Fruit fly (Drosophila melanogaster) whole organism, embryonic: ENCODE results near the gene WASp.

Experiments used
- B-H2 ChIP-seq: fragments of 200-800 bp; sonication (Bioruptor generic); optimal IDR thresholded peaks from 2 replicates; lab custom pipeline; 2018; ENCODE audit warnings: missing biosample characterization, mild to moderate bottlenecking, missing genetic modification characterization
- CG1024 ChIP-seq: fragments of 200-800 bp; sonication (Bioruptor generic); IDR thresholded peaks from 2 replicates; pipeline ENCODE4 v1.3.6; 2022; ENCODE audit warnings: missing biosample characterization, missing genetic modification characterization
- CG10366 ChIP-seq: fragments of 200-800 bp; sonication (Bioruptor generic); IDR thresholded peaks from 2 replicates; pipeline ENCODE4 v1.3.6; 2022; ENCODE audit warnings: missing biosample characterization, missing genetic modification characterization
- CG11398 ChIP-seq: fragments of 200-800 bp; sonication (Bioruptor generic); optimal IDR thresholded peaks from 2 replicates; lab custom pipeline; 2016; ENCODE audit warnings: missing biosample characterization, missing genetic modification characterization
- CG1233 ChIP-seq: fragments of 200-800 bp; sonication (Bioruptor generic); optimal IDR thresholded peaks from 4 replicates; lab custom pipeline; 2018; ENCODE audit warnings: missing biosample characterization, mild to moderate bottlenecking, missing genetic modification characterization
- CG14014 ChIP-seq: fragments of 200-800 bp; sonication (Bioruptor generic); IDR thresholded peaks from 2 replicates; pipeline ENCODE4 v1.3.6; 2022; ENCODE audit warnings: missing biosample characterization, missing genetic modification characterization
- CG14667 ChIP-seq: fragments of 200-800 bp; sonication (Bioruptor generic); IDR thresholded peaks from 2 replicates; pipeline ENCODE4 v1.3.6; 2022; ENCODE audit warnings: missing biosample characterization, missing genetic modification characterization
- CG15514 ChIP-seq: fragments of 200-800 bp; sonication (Bioruptor generic); optimal IDR thresholded peaks from 3 replicates; lab custom pipeline; 2017; ENCODE audit warnings: missing biosample characterization, missing genetic modification characterization, mild to moderate bottlenecking, moderate library complexity, missing genetic modification reagents
- CG2202 ChIP-seq: fragments of 200-800 bp; sonication (Bioruptor generic); optimal IDR thresholded peaks from 2 replicates; lab custom pipeline; 2018; ENCODE audit warnings: missing biosample characterization, mild to moderate bottlenecking, missing genetic modification characterization
- CG2889 ChIP-seq: fragments of 200-800 bp; sonication (Bioruptor generic); IDR thresholded peaks from 3 replicates; pipeline ENCODE4 v1.3.6; 2022; ENCODE audit warnings: missing biosample characterization, missing genetic modification characterization
- CG30403 ChIP-seq: fragments of 200-800 bp; sonication (Bioruptor generic); optimal IDR thresholded peaks from 3 replicates; lab custom pipeline; 2016; ENCODE audit warnings: missing biosample characterization, missing genetic modification characterization
- CG3281 ChIP-seq: fragments of 200-800 bp; sonication (Bioruptor generic); optimal IDR thresholded peaks from 3 replicates; lab custom pipeline; 2017; ENCODE audit warnings: missing biosample characterization, mild to moderate bottlenecking, missing genetic modification characterization
- CG34422 ChIP-seq: fragments of 200-800 bp; sonication (Bioruptor generic); IDR thresholded peaks from 3 replicates; pipeline ENCODE4 v1.3.6; 2022; ENCODE audit warnings: missing biosample characterization, missing genetic modification characterization
- CG4282 ChIP-seq: fragments of 200-800 bp; sonication (Bioruptor generic); optimal IDR thresholded peaks from 2 replicates; lab custom pipeline; 2016; ENCODE audit warnings: missing biosample characterization, missing genetic modification characterization
- CG7786 ChIP-seq: fragments of 200-800 bp; sonication (Bioruptor generic); optimal IDR thresholded peaks from 2 replicates; lab custom pipeline; 2016; ENCODE audit warnings: missing biosample characterization, missing genetic modification characterization
- CG9797 ChIP-seq: fragments of 200-800 bp; sonication (Bioruptor generic); optimal IDR thresholded peaks from 3 replicates; lab custom pipeline; 2018; ENCODE audit warnings: missing biosample characterization, mild to moderate bottlenecking, missing genetic modification characterization
- Doc3 ChIP-seq: fragments of 200-800 bp; sonication (Bioruptor generic); IDR thresholded peaks from 3 replicates; pipeline ENCODE4 v1.3.6; 2022; ENCODE audit warnings: missing biosample characterization, missing genetic modification characterization; ENCODE audit not compliant: partially characterized antibody
- Dref ChIP-seq: fragments of 200-800 bp; sonication (Bioruptor generic); IDR thresholded peaks from 2 replicates; pipeline ENCODE4 v1.3.6; 2022; ENCODE audit warnings: missing biosample characterization, missing genetic modification characterization
- E2f1 ChIP-seq: fragments of 200-800 bp; sonication (Bioruptor generic); IDR thresholded peaks from 2 replicates; pipeline ENCODE4 v1.3.6; 2022; ENCODE audit warnings: missing biosample characterization, missing genetic modification characterization
- HLHmδ ChIP-seq: fragments of 200-800 bp; sonication (Bioruptor generic); optimal IDR thresholded peaks from 2 replicates; lab custom pipeline; 2018; ENCODE audit warnings: missing biosample characterization, mild to moderate bottlenecking, missing genetic modification characterization, moderate library complexity
- Hmx ChIP-seq: fragments of 200-800 bp; sonication (Bioruptor generic); optimal IDR thresholded peaks from 2 replicates; lab custom pipeline; 2016; ENCODE audit warnings: missing biosample characterization, missing genetic modification characterization
- MESR4 ChIP-seq: fragments of 200-800 bp; sonication (Bioruptor generic); optimal IDR thresholded peaks from 2 replicates; lab custom pipeline; 2018; ENCODE audit warnings: missing biosample characterization, mild to moderate bottlenecking, missing genetic modification characterization, moderate library complexity
- Mrtf ChIP-seq: fragments of 200-800 bp; sonication (Bioruptor generic); IDR thresholded peaks from 3 replicates; pipeline ENCODE4 v1.3.6; 2022; ENCODE audit warnings: missing biosample characterization, missing genetic modification characterization
- NFAT ChIP-seq: fragments of 200-800 bp; sonication (Bioruptor generic); IDR thresholded peaks from 2 replicates; pipeline ENCODE4 v1.3.6; 2022; ENCODE audit warnings: missing biosample characterization, missing genetic modification characterization
- Nf-YB ChIP-seq: fragments of 200-800 bp; sonication (Bioruptor generic); optimal IDR thresholded peaks from 3 replicates; lab custom pipeline; 2019; ENCODE audit warnings: missing biosample characterization, mild to moderate bottlenecking, missing genetic modification characterization, moderate library complexity
- Pdp1 ChIP-seq, 2 experiments: fragments of 200-800 bp; sonication (Bioruptor generic); optimal IDR thresholded peaks; 3 replicates each; lab custom pipeline; 2016; ENCODE audit warnings: missing biosample characterization in 2 of 2, missing genetic modification characterization in 2 of 2, mild to moderate bottlenecking in 1 of 2, moderate library complexity in 1 of 2
- Rfx ChIP-seq: fragments of 200-800 bp; sonication (Bioruptor generic); IDR thresholded peaks from 2 replicates; pipeline ENCODE4 v1.3.6; 2022; ENCODE audit warnings: missing biosample characterization, missing genetic modification characterization
- abd-A ChIP-seq: fragments of 200-800 bp; sonication (Bioruptor generic); optimal IDR thresholded peaks from 3 replicates; lab custom pipeline; 2019; ENCODE audit warnings: missing biosample characterization, mild to moderate bottlenecking, missing genetic modification characterization, moderate library complexity
- ac ChIP-seq: fragments of 200-800 bp; sonication (Bioruptor generic); optimal IDR thresholded peaks from 3 replicates; lab custom pipeline; 2017; ENCODE audit warnings: missing biosample characterization, mild to moderate bottlenecking, missing genetic modification characterization
- bbx ChIP-seq: fragments of 200-800 bp; sonication (Bioruptor generic); IDR thresholded peaks from 2 replicates; pipeline ENCODE4 v1.3.6; 2022; ENCODE audit warnings: missing biosample characterization, missing genetic modification characterization; ENCODE audit not compliant: partially characterized antibody
- cas ChIP-seq: fragments of 200-800 bp; sonication (Bioruptor generic); IDR thresholded peaks from 2 replicates; pipeline ENCODE4 v1.3.6; 2022; ENCODE audit warnings: missing biosample characterization, missing genetic modification characterization
- chinmo ChIP-seq: fragments of 200-800 bp; sonication (Bioruptor generic); IDR thresholded peaks from 4 replicates; pipeline ENCODE4 v1.3.6; 2022; ENCODE audit warnings: missing biosample characterization, missing genetic modification characterization; ENCODE audit not compliant: partially characterized antibody
- crol ChIP-seq: fragments of 200-800 bp; sonication (Bioruptor generic); IDR thresholded peaks from 2 replicates; pipeline ENCODE4 v1.3.6; 2022; ENCODE audit warnings: missing biosample characterization, missing genetic modification characterization
- ftz-f1 ChIP-seq: fragments of 200-800 bp; sonication (Bioruptor generic); optimal IDR thresholded peaks from 2 replicates; lab custom pipeline; 2016; ENCODE audit warnings: missing biosample characterization, missing genetic modification characterization
- fu2 ChIP-seq: fragments of 200-800 bp; sonication (Bioruptor generic); optimal IDR thresholded peaks from 2 replicates; lab custom pipeline; 2016; ENCODE audit warnings: missing biosample characterization, missing genetic modification characterization
- hbn ChIP-seq: fragments of 200-800 bp; sonication (Bioruptor generic); IDR thresholded peaks from 2 replicates; pipeline ENCODE4 v1.3.6; 2022; ENCODE audit warnings: missing biosample characterization, missing genetic modification characterization; ENCODE audit not compliant: partially characterized antibody
- insv ChIP-seq, 2 experiments: fragments of 200-800 bp; sonication (Bioruptor generic); optimal IDR thresholded peaks; 3 replicates each; lab custom pipeline; 2016 to 2018; ENCODE audit warnings: missing biosample characterization in 2 of 2, missing genetic modification characterization in 2 of 2
- kah ChIP-seq: fragments of 200-800 bp; sonication (Bioruptor generic); optimal IDR thresholded peaks from 2 replicates; lab custom pipeline; 2018; ENCODE audit warnings: missing biosample characterization, mild to moderate bottlenecking, missing genetic modification characterization
- ken ChIP-seq: fragments of 200-800 bp; sonication (Bioruptor generic); IDR thresholded peaks from 3 replicates; pipeline ENCODE4 v1.3.6; 2022; ENCODE audit warnings: missing biosample characterization, missing genetic modification characterization
- mirr ChIP-seq: fragments of 200-800 bp; sonication (Bioruptor generic); optimal IDR thresholded peaks from 3 replicates; lab custom pipeline; 2018; ENCODE audit warnings: missing biosample characterization, mild to moderate bottlenecking, missing genetic modification characterization
- onecut ChIP-seq: fragments of 200-800 bp; sonication (Bioruptor generic); IDR thresholded peaks from 2 replicates; pipeline ENCODE4 v1.3.6; 2022; ENCODE audit warnings: missing biosample characterization, missing genetic modification characterization
- psq ChIP-seq: fragments of 200-800 bp; sonication (Bioruptor generic); optimal IDR thresholded peaks from 2 replicates; lab custom pipeline; 2017; ENCODE audit warnings: missing biosample characterization, missing genetic modification characterization
- row ChIP-seq: fragments of 200-800 bp; sonication (Bioruptor generic); IDR thresholded peaks from 3 replicates; pipeline ENCODE4 v1.3.6; 2022; ENCODE audit warnings: missing biosample characterization, missing genetic modification characterization
- sd ChIP-seq: fragments of 200-800 bp; sonication (Bioruptor generic); optimal IDR thresholded peaks from 3 replicates; lab custom pipeline; 2018; ENCODE audit warnings: missing biosample characterization, mild to moderate bottlenecking, missing genetic modification characterization, moderate library complexity
- sens ChIP-seq: fragments of 200-800 bp; sonication (Bioruptor generic); peaks from one replicate; lab custom pipeline; 2016; ENCODE audit warnings: missing biosample characterization, missing genetic modification characterization
- seq ChIP-seq: fragments of 200-800 bp; sonication (Bioruptor generic); IDR thresholded peaks from 2 replicates; pipeline ENCODE4 v1.3.6; 2022; ENCODE audit warnings: missing biosample characterization, missing genetic modification characterization
- sob ChIP-seq: fragments of 200-800 bp; sonication (Bioruptor generic); IDR thresholded peaks from 2 replicates; pipeline ENCODE4 v1.3.6; 2022; ENCODE audit warnings: missing biosample characterization, missing genetic modification characterization
- toy ChIP-seq: fragments of 200-800 bp; sonication (Bioruptor generic); IDR thresholded peaks from 2 replicates; pipeline ENCODE4 v1.3.6; 2022; ENCODE audit warnings: missing biosample characterization, missing genetic modification characterization
- tup ChIP-seq: fragments of 200-800 bp; sonication (Bioruptor generic); optimal IDR thresholded peaks from 2 replicates; lab custom pipeline; 2016; ENCODE audit warnings: missing biosample characterization, mild to moderate bottlenecking, missing genetic modification characterization, moderate library complexity
- wdn ChIP-seq: fragments of 200-800 bp; sonication (Bioruptor generic); IDR thresholded peaks from 2 replicates; pipeline ENCODE4 v1.3.6; 2022; ENCODE audit warnings: missing biosample characterization, missing genetic modification characterization
- zfh1 ChIP-seq: fragments of 200-800 bp; sonication (Bioruptor generic); IDR thresholded peaks from 3 replicates; pipeline ENCODE4 v1.3.6; 2022; ENCODE audit warnings: missing biosample characterization, missing genetic modification characterization

WASp gene

DNA sequence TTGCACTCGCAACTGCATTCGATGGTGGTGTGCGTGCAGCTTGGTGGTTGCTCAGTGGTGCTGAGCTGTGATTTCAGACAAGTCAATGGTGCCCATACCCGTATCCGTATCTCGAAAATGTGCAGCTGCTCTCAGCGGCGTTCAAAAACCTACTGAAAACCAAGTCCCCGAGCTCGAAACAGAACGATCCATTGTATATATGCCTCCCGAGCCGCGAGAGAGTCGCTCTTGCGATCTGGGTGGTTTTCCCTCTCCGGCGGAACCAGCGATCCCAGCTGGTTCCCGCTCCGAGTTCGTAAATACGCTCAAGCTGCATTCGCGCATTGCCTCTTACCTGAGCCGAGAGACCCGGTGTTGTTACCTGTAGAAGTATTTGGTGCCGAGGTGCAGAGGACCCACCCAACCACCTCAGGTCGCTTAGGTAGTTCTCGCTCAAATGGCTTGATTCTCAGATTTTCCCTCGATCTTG, 27.3 kb upstream of the WASp start, which contains the start of gene Inx3 (continued):
- TF ChIP-seq NFAT (GFP tag; lab: Robert Waterston, UW) = peak; percentile 19; the same call in 1 of the 2 replicates
- 0 out of 2 replicates have a peak, but pooled peaks have one; percentile 9 for TF ChIP-seq crol (GFP tag; lab: Robert Waterston, UW)
- TF ChIP-seq bbx = peak; percentile 48; the same call in 1 of the 2 replicates
- TF ChIP-seq ftz-f1 (GFP tag; lab: Kevin White, UChicago) = peak; percentile 2
- TF ChIP-seq Nf-YB (GFP tag; lab: Kevin White, UChicago) = no peak
- TF ChIP-seq CG2889 (GFP tag; lab: Robert Waterston, UW) = no peak
- TF ChIP-seq CG11398 = peak; percentile 15
- no peak for TF ChIP-seq psq (GFP tag; lab: Kevin White, UChicago)
- TF ChIP-seq Rfx (GFP tag; lab: Robert Waterston, UW) = no peak
- TF ChIP-seq wdn = no peak
- 0 out of 3 replicates have a peak, but pooled peaks have one; percentile 20 for TF ChIP-seq Doc3 (GFP tag; lab: Robert Waterston, UW)
- TF ChIP-seq kah (GFP tag; lab: Kevin White, UChicago) = peak; percentile 55
- peak; percentile 34; the same call in 1 of the 2 replicates for TF ChIP-seq hbn (GFP tag; lab: Robert Waterston, UW)
- no peak for TF ChIP-seq CG30403 (GFP tag; lab: Kevin White, UChicago)
- TF ChIP-seq MESR4 (GFP tag; lab: Kevin White, UChicago) = peak; percentile 21
- TF ChIP-seq E2f1 (GFP tag; lab: Robert Waterston, UW) = no peak
- no peak for TF ChIP-seq CG3281 (GFP tag; lab: Kevin White, UChicago)
- TF ChIP-seq mirr (GFP tag; lab: Kevin White, UChicago) = no peak
- peak; percentile 13 for TF ChIP-seq CG2202 (tag; lab: Kevin White, UChicago)
- peak in 1 of 2 experiments; percentile 59 for TF ChIP-seq insv (GFP tag; optimal IDR thresholded peaks at IDR 0.05; lab: Kevin White, UChicago)
- TF ChIP-seq sd (tag; lab: Kevin White, UChicago) = no peak
- TF ChIP-seq CG14667 (GFP tag; lab: Robert Waterston, UW) = no peak
- TF ChIP-seq Mrtf (GFP tag; lab: Robert Waterston, UW) = no peak
- peak; percentile 28; the same call in 1 of the 2 replicates for TF ChIP-seq seq (GFP tag; lab: Robert Waterston, UW)
- no peak for TF ChIP-seq B-H2
- TF ChIP-seq zfh1 (GFP tag; lab: Robert Waterston, UW) = peak; percentile 56; the same call in 1 of the 3 replicates
- TF ChIP-seq CG10366 = no peak
- TF ChIP-seq Pdp1 (GFP tag; optimal IDR thresholded peaks at IDR 0.05; lab: Kevin White, UChicago) = peak in 1 of 2 experiments; percentile 3
- no peak; the same call in 1 of the 2 replicates for TF ChIP-seq CG14014 (GFP tag; lab: Robert Waterston, UW)
- peak; percentile 45; the same call in 1 of the 3 replicates for TF ChIP-seq CG34422 (GFP tag; lab: Robert Waterston, UW)
- TF ChIP-seq chinmo (GFP tag; lab: Robert Waterston, UW) = peak; percentile 72; the same call in 2 of the 4 replicates
- no peak for TF ChIP-seq Dref (GFP tag; lab: Robert Waterston, UW)
- TF ChIP-seq sob (GFP tag; lab: Robert Waterston, UW) = 0 out of 2 replicates have a peak, but pooled peaks have one; percentile 5
- TF ChIP-seq sens = peak; percentile 86
- no peak for TF ChIP-seq CG4282 (GFP tag; lab: Kevin White, UChicago)
- TF ChIP-seq fu2 (GFP tag; lab: Kevin White, UChicago) = no peak
- TF ChIP-seq cas (GFP tag; lab: Robert Waterston, UW) = no peak
- TF ChIP-seq row (GFP tag; lab: Robert Waterston, UW) = no peak; the same call in 2 of the 3 replicates
- TF ChIP-seq CG15514 (GFP tag; lab: Kevin White, UChicago) = peak; percentile 97
- TF ChIP-seq CG1233 (GFP tag; lab: Kevin White, UChicago) = peak; percentile 8
- no peak for TF ChIP-seq CG7786 (GFP tag; lab: Kevin White, UChicago)
- 0 out of 2 replicates have a peak, but pooled peaks have one; percentile 28 for TF ChIP-seq CG1024 (GFP tag; lab: Robert Waterston, UW)
- TF ChIP-seq ac (GFP tag; lab: Kevin White, UChicago) = peak; percentile 46
- TF ChIP-seq CG9797 = no peak
- TF ChIP-seq Hmx (GFP tag; lab: Kevin White, UChicago) = no peak
- peak; percentile 8 for TF ChIP-seq abd-A (tag; lab: Kevin White, UChicago)
- TF ChIP-seq HLHmδ = peak; percentile 72
- no peak for TF ChIP-seq ken
- no peak for TF ChIP-seq toy (GFP tag; lab: Robert Waterston, UW)
- no peak for TF ChIP-seq tup
- TF ChIP-seq onecut (GFP tag; lab: Robert Waterston, UW) = no peak
